Fruit fly (Drosophila melanogaster) whole organism, embryonic: Measurements from ENCODE around the gene aru.
A peak's percentile ranks its signal among the peaks of the same experiment; 100 is the strongest.

Experiments
- Atf3 ChIP-seq: fragments of 200-800 bp; sonication (Bioruptor generic); optimal IDR thresholded peaks from 3 replicates; lab custom pipeline; 2016; ENCODE audit warnings: missing biosample characterization, missing genetic modification characterization
- BEAF-32 ChIP-seq: fragments of 200-800 bp; sonication (Bioruptor generic); optimal IDR thresholded peaks from 3 replicates; lab custom pipeline; 2017; ENCODE audit warnings: missing biosample characterization, missing genetic modification characterization, mild to moderate bottlenecking, moderate library complexity, missing genetic modification reagents
- Bgb ChIP-seq: fragments of 200-800 bp; sonication (Bioruptor generic); IDR thresholded peaks from 2 replicates; pipeline ENCODE4 v1.3.6; 2022; ENCODE audit warnings: missing biosample characterization, missing genetic modification characterization; ENCODE audit not compliant: partially characterized antibody
- CG10366 ChIP-seq: fragments of 200-800 bp; sonication (Bioruptor generic); IDR thresholded peaks from 2 replicates; pipeline ENCODE4 v1.3.6; 2022; ENCODE audit warnings: missing biosample characterization, missing genetic modification characterization
- CG10959 ChIP-seq: fragments of 200-800 bp; sonication (Bioruptor generic); IDR thresholded peaks from 2 replicates; pipeline ENCODE4 v1.3.6; 2022; ENCODE audit warnings: missing biosample characterization, missing genetic modification characterization
- CG11247 ChIP-seq: fragments of 200-800 bp; sonication (Bioruptor generic); IDR thresholded peaks from 2 replicates; pipeline ENCODE4 v1.3.6; 2022; ENCODE audit warnings: missing biosample characterization, missing genetic modification characterization
- CG11696 ChIP-seq: fragments of 200-800 bp; sonication (Bioruptor generic); IDR thresholded peaks from 2 replicates; pipeline ENCODE4 v1.3.6; 2022; ENCODE audit warnings: missing biosample characterization, missing genetic modification characterization
- CG12299 ChIP-seq: fragments of 200-800 bp; sonication (Bioruptor generic); optimal IDR thresholded peaks from 2 replicates; lab custom pipeline; 2018; ENCODE audit warnings: missing biosample characterization, mild to moderate bottlenecking, missing genetic modification characterization
- CG12744 ChIP-seq: fragments of 200-800 bp; sonication (Bioruptor generic); optimal IDR thresholded peaks from 2 replicates; lab custom pipeline; 2016; ENCODE audit warnings: missing biosample characterization, missing genetic modification characterization
- CG14050 ChIP-seq: fragments of 200-800 bp; sonication (Bioruptor generic); IDR thresholded peaks from 3 replicates; pipeline ENCODE4 v1.3.6; 2022; ENCODE audit warnings: missing biosample characterization, missing genetic modification characterization
- CG14860 ChIP-seq: fragments of 200-800 bp; sonication (Bioruptor generic); IDR thresholded peaks from 3 replicates; pipeline ENCODE4 v1.3.6; 2022; ENCODE audit warnings: missing biosample characterization, missing genetic modification characterization; ENCODE audit not compliant: partially characterized antibody
- CG15514 ChIP-seq: fragments of 200-800 bp; sonication (Bioruptor generic); optimal IDR thresholded peaks from 3 replicates; lab custom pipeline; 2017; ENCODE audit warnings: missing biosample characterization, missing genetic modification characterization, mild to moderate bottlenecking, moderate library complexity, missing genetic modification reagents
- CG18011 ChIP-seq: fragments of 200-800 bp; sonication (Bioruptor generic); optimal IDR thresholded peaks from 2 replicates; lab custom pipeline; 2017; ENCODE audit warnings: missing biosample characterization, missing genetic modification characterization, mild to moderate bottlenecking, moderate library complexity, missing genotype
- CG33213 ChIP-seq: fragments of 200-800 bp; sonication (Bioruptor generic); optimal IDR thresholded peaks from 3 replicates; lab custom pipeline; 2016; ENCODE audit warnings: missing biosample characterization, missing genetic modification characterization
- CG43689 ChIP-seq: fragments of 200-800 bp; sonication (Bioruptor generic); IDR thresholded peaks from 2 replicates; pipeline ENCODE4 v1.3.6; 2022; ENCODE audit warnings: missing biosample characterization, missing genetic modification characterization
- CG6683 ChIP-seq: fragments of 200-800 bp; sonication (Bioruptor generic); optimal IDR thresholded peaks from 2 replicates; lab custom pipeline; 2017; ENCODE audit warnings: missing biosample characterization, mild to moderate bottlenecking, missing genetic modification characterization, missing genetic modification reagents
- CG6689 ChIP-seq: fragments of 200-800 bp; sonication (Bioruptor generic); IDR thresholded peaks from 2 replicates; pipeline ENCODE4 v1.3.6; 2022; ENCODE audit warnings: missing biosample characterization, missing genetic modification characterization
- CG6791 ChIP-seq: fragments of 200-800 bp; sonication (Bioruptor generic); IDR thresholded peaks from 3 replicates; pipeline ENCODE4 v1.3.6; 2022; ENCODE audit warnings: missing biosample characterization, missing genetic modification characterization; ENCODE audit not compliant: partially characterized antibody
- CG9797 ChIP-seq: fragments of 200-800 bp; sonication (Bioruptor generic); optimal IDR thresholded peaks from 3 replicates; lab custom pipeline; 2018; ENCODE audit warnings: missing biosample characterization, mild to moderate bottlenecking, missing genetic modification characterization
- CTCF ChIP-seq: fragments of 200-800 bp; sonication (Bioruptor generic); optimal IDR thresholded peaks from 2 replicates; lab custom pipeline; 2017; ENCODE audit warnings: missing biosample characterization, mild to moderate bottlenecking, missing genetic modification characterization, moderate library complexity
- Drgx ChIP-seq: fragments of 200-800 bp; sonication (Bioruptor generic); IDR thresholded peaks from 2 replicates; pipeline ENCODE4 v1.3.6; 2022; ENCODE audit warnings: missing biosample characterization, missing genetic modification characterization
- HLH54F ChIP-seq: fragments of 200-800 bp; sonication (Bioruptor generic); optimal IDR thresholded peaks from 3 replicates; lab custom pipeline; 2016; ENCODE audit warnings: missing biosample characterization, missing genetic modification characterization
- Hmx ChIP-seq: fragments of 200-800 bp; sonication (Bioruptor generic); optimal IDR thresholded peaks from 2 replicates; lab custom pipeline; 2016; ENCODE audit warnings: missing biosample characterization, missing genetic modification characterization
- MTF-1 ChIP-seq: fragments of 200-800 bp; sonication (Bioruptor generic); optimal IDR thresholded peaks from 2 replicates; lab custom pipeline; 2018; ENCODE audit warnings: missing biosample characterization, mild to moderate bottlenecking, missing genetic modification characterization, borderline replicate concordance
- Mad ChIP-seq: fragments of 200-800 bp; sonication (Bioruptor generic); optimal IDR thresholded peaks from 2 replicates; lab custom pipeline; 2016; ENCODE audit warnings: missing biosample characterization, missing genetic modification characterization
- Mrtf ChIP-seq: fragments of 200-800 bp; sonication (Bioruptor generic); IDR thresholded peaks from 3 replicates; pipeline ENCODE4 v1.3.6; 2022; ENCODE audit warnings: missing biosample characterization, missing genetic modification characterization
- Ptx1 ChIP-seq: fragments of 200-800 bp; sonication (Bioruptor generic); IDR thresholded peaks from 2 replicates; pipeline ENCODE4 v1.3.6; 2022; ENCODE audit warnings: missing biosample characterization, missing genetic modification characterization
- Scr ChIP-seq: fragments of 200-800 bp; sonication (Bioruptor generic); IDR thresholded peaks from 2 replicates; pipeline ENCODE4 v1.3.6; 2022; ENCODE audit warnings: missing biosample characterization, missing genetic modification characterization; ENCODE audit not compliant: partially characterized antibody
- Tbp ChIP-seq: fragments of >200 bp; optimal IDR thresholded peaks from 2 replicates; lab custom pipeline; 2018; ENCODE audit warnings: missing biosample characterization, missing genetic modification characterization
- bowl ChIP-seq: fragments of 200-800 bp; sonication (Bioruptor generic); IDR thresholded peaks from 2 replicates; pipeline ENCODE4 v1.3.6; 2022; ENCODE audit warnings: missing biosample characterization, missing genetic modification characterization
- bsh ChIP-seq, 2 experiments: fragments of 200-800 bp; sonication (Bioruptor generic); optimal IDR thresholded peaks; 2 replicates each; lab custom pipeline; 2017 to 2018; ENCODE audit warnings: mild to moderate bottlenecking in 2 of 2, missing biosample characterization in 2 of 2, missing genetic modification characterization in 2 of 2, moderate library complexity in 1 of 2
- chinmo ChIP-seq: fragments of 200-800 bp; sonication (Bioruptor generic); IDR thresholded peaks from 4 replicates; pipeline ENCODE4 v1.3.6; 2022; ENCODE audit warnings: missing biosample characterization, missing genetic modification characterization; ENCODE audit not compliant: partially characterized antibody
- chn ChIP-seq: fragments of 200-800 bp; sonication (Bioruptor generic); optimal IDR thresholded peaks from 2 replicates; lab custom pipeline; 2016; ENCODE audit warnings: missing biosample characterization, missing genetic modification characterization
- da ChIP-seq: fragments of 200-800 bp; sonication (Bioruptor generic); optimal IDR thresholded peaks from 2 replicates; lab custom pipeline; 2016; ENCODE audit warnings: missing biosample characterization, missing genetic modification characterization
- gcm2 ChIP-seq: fragments of 200-800 bp; sonication (Bioruptor generic); optimal IDR thresholded peaks from 2 replicates; lab custom pipeline; 2016; ENCODE audit warnings: missing biosample characterization, missing genetic modification characterization
- gfzf ChIP-seq: fragments of 200-800 bp; sonication (Bioruptor generic); optimal IDR thresholded peaks from 2 replicates; lab custom pipeline; 2016; ENCODE audit warnings: missing biosample characterization, mild to moderate bottlenecking, missing genetic modification characterization, moderate library complexity
- grn ChIP-seq: fragments of 200-800 bp; sonication (Bioruptor generic); optimal IDR thresholded peaks from 3 replicates; lab custom pipeline; 2017; ENCODE audit warnings: missing biosample characterization, missing genetic modification characterization
- inv ChIP-seq: fragments of 200-800 bp; sonication (Bioruptor generic); IDR thresholded peaks from 2 replicates; pipeline ENCODE4 v1.3.6; 2022; ENCODE audit warnings: missing biosample characterization, missing genetic modification characterization; ENCODE audit not compliant: partially characterized antibody
- jumu ChIP-seq: fragments of 200-800 bp; sonication (Bioruptor generic); optimal IDR thresholded peaks from 3 replicates; lab custom pipeline; 2016; ENCODE audit warnings: missing biosample characterization, missing genetic modification characterization
- mam ChIP-seq: fragments of 200-800 bp; sonication (Bioruptor generic); optimal IDR thresholded peaks from 3 replicates; lab custom pipeline; 2016; ENCODE audit warnings: missing biosample characterization, missing genetic modification characterization
- odd ChIP-seq: fragments of 200-800 bp; sonication (Bioruptor generic); optimal IDR thresholded peaks from 2 replicates; lab custom pipeline; 2017; ENCODE audit warnings: missing biosample characterization, mild to moderate bottlenecking, missing genetic modification characterization
- otp ChIP-seq: fragments of 200-800 bp; sonication (Bioruptor generic); IDR thresholded peaks from 3 replicates; pipeline ENCODE4, ENCODE4 v1.3.6; 2022; ENCODE audit warnings: missing biosample characterization, missing genetic modification characterization
- pho ChIP-seq: fragments of 200-800 bp; sonication (Bioruptor generic); optimal IDR thresholded peaks from 2 replicates; lab custom pipeline; 2016; ENCODE audit warnings: missing biosample characterization, missing genetic modification characterization
- pnt ChIP-seq: fragments of 200-800 bp; sonication (Bioruptor generic); optimal IDR thresholded peaks from 3 replicates; lab custom pipeline; 2016; ENCODE audit warnings: missing biosample characterization, missing genetic modification characterization
- pum ChIP-seq: fragments of 200-800 bp; sonication (Bioruptor generic); optimal IDR thresholded peaks from 2 replicates; lab custom pipeline; 2016; ENCODE audit warnings: missing biosample characterization, missing genetic modification characterization
- ro ChIP-seq: fragments of 200-800 bp; sonication (Bioruptor generic); IDR thresholded peaks from 2 replicates; pipeline ENCODE4 v1.3.6; 2022; ENCODE audit warnings: missing biosample characterization, missing genetic modification characterization
- ssp ChIP-seq: fragments of 200-800 bp; sonication (Bioruptor generic); IDR thresholded peaks from 2 replicates; pipeline ENCODE4 v1.3.6; 2022; ENCODE audit warnings: missing biosample characterization, missing genetic modification characterization
- vvl ChIP-seq: fragments of 200-800 bp; sonication (Bioruptor generic); IDR thresholded peaks from 2 replicates; pipeline ENCODE4 v1.3.6; 2022; ENCODE audit warnings: missing biosample characterization, missing genetic modification characterization
- yki ChIP-seq: fragments of >200 bp; optimal IDR thresholded peaks from 3 replicates; lab custom pipeline; 2018
- z ChIP-seq: fragments of 200-800 bp; sonication (Bioruptor generic); IDR thresholded peaks from 3 replicates; pipeline ENCODE4 v1.3.6; 2022; ENCODE audit warnings: missing biosample characterization, missing genetic modification characterization
- zen2 ChIP-seq: fragments of 200-800 bp; sonication (Bioruptor generic); IDR thresholded peaks from 3 replicates; pipeline ENCODE4 v1.3.6; 2022; ENCODE audit warnings: missing biosample characterization, missing genetic modification characterization; ENCODE audit not compliant: partially characterized antibody

Gene aru

DNA sequence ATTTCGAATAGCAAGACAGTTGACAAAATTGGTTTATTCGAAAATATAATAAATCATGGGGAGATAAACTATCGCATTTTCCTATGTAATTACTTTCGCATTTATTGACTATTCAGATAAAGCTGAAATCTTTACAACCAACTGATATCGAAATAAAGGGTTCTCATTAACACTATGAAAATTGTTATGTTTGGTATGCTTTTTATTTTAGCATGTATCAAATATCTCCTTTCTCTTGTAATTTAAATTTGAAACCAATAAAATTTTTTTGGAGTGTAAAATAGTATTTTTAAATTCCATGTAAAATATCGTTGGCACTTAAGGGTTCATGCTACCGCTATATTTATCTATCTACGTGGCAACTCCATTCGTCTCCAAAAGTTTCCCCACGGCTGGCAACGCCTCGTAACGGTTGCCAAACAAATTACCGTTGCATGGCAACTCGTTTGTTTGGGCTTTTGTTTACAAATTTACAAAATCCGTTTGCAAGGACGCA lies 13.1 kb downstream of the aru start, which contains the start of gene CG13949 (continued):
- TF ChIP-seq CG12299 (tag; lab: Kevin White, UChicago) = peak; percentile 56
- TF ChIP-seq Hmx = peak; percentile 32
- TF ChIP-seq gfzf (GFP tag; lab: Kevin White, UChicago) = peak; percentile 32
- TF ChIP-seq Drgx = peak; percentile 45; the same call in 1 of the 2 replicates
- peak; percentile 28 for TF ChIP-seq jumu (GFP tag; lab: Kevin White, UChicago)
- TF ChIP-seq CG6689 (GFP tag; lab: Robert Waterston, UW) = peak; percentile 65
- TF ChIP-seq ro (GFP tag; lab: Robert Waterston, UW) = no peak
- TF ChIP-seq mam = peak; percentile 65
- TF ChIP-seq CG43689 (GFP tag; lab: Robert Waterston, UW) = peak; percentile 19; the same call in 1 of the 2 replicates
- peak; percentile 88 for TF ChIP-seq vvl (GFP tag; lab: Robert Waterston, UW)
- TF ChIP-seq otp = no peak
- peak; percentile 82 for TF ChIP-seq Ptx1 (GFP tag; lab: Robert Waterston, UW)
- TF ChIP-seq pum (GFP tag; lab: Kevin White, UChicago) = peak; percentile 41
- TF ChIP-seq CG15514 (GFP tag; lab: Kevin White, UChicago) = peak; percentile 70
- no peak for TF ChIP-seq CG6683
- TF ChIP-seq yki = no peak
- no peak for TF ChIP-seq CG14860 (GFP tag; lab: Robert Waterston, UW)
- TF ChIP-seq gcm2 (GFP tag; lab: Kevin White, UChicago) = no peak
- TF ChIP-seq inv (GFP tag; lab: Robert Waterston, UW) = peak; percentile 46; the same call in 1 of the 2 replicates
- no peak for TF ChIP-seq zen2 (GFP tag; lab: Robert Waterston, UW)
- TF ChIP-seq pnt = peak; percentile 47
- TF ChIP-seq da (GFP tag; lab: Kevin White, UChicago) = no peak
- TF ChIP-seq MTF-1 = no peak
- TF ChIP-seq ssp (GFP tag; lab: Robert Waterston, UW) = peak; percentile 47
- peak; percentile 48 for TF ChIP-seq chn (GFP tag; lab: Kevin White, UChicago)
- TF ChIP-seq Atf3 = peak; percentile 8
- peak; percentile 54 for TF ChIP-seq CTCF (GFP tag; lab: Kevin White, UChicago)
- peak in 1 of 2 experiments; percentile 58 for TF ChIP-seq bsh (GFP tag; optimal IDR thresholded peaks at IDR 0.05; lab: Kevin White, UChicago)
- TF ChIP-seq CG9797 (GFP tag; lab: Kevin White, UChicago) = no peak
- peak; percentile 70; the same call in 2 of the 3 replicates for TF ChIP-seq Mrtf (GFP tag; lab: Robert Waterston, UW)
- 0 out of 2 replicates have a peak, but pooled peaks have one; percentile 57 for TF ChIP-seq CG11696 (GFP tag; lab: Robert Waterston, UW)
- no peak for TF ChIP-seq Tbp (GFP tag; lab: Kevin White, UChicago)
- peak; percentile 79 for TF ChIP-seq CG10366 (GFP tag; lab: Robert Waterston, UW)
- TF ChIP-seq grn = peak; percentile 56
- TF ChIP-seq CG14050 (GFP tag; lab: Robert Waterston, UW) = peak; percentile 52; the same call in 2 of the 3 replicates
- peak; percentile 65 for TF ChIP-seq BEAF-32 (GFP tag; lab: Kevin White, UChicago)
- peak; percentile 57 for TF ChIP-seq HLH54F (GFP tag; lab: Kevin White, UChicago)
- TF ChIP-seq CG10959 = peak; percentile 99
- no peak for TF ChIP-seq bowl (GFP tag; lab: Robert Waterston, UW)
- TF ChIP-seq CG11247 (GFP tag; lab: Robert Waterston, UW) = peak; percentile 72
- peak; percentile 66 for TF ChIP-seq pho (GFP tag; lab: Kevin White, UChicago)
- TF ChIP-seq CG33213 (GFP tag; lab: Kevin White, UChicago) = peak; percentile 71
- no peak for TF ChIP-seq chinmo
- no peak for TF ChIP-seq CG12744 (GFP tag; lab: Kevin White, UChicago)
- peak; percentile 42 for TF ChIP-seq Scr (GFP tag; lab: Robert Waterston, UW)
- TF ChIP-seq CG18011 (GFP tag; lab: Kevin White, UChicago) = peak; percentile 35
- TF ChIP-seq CG6791 (GFP tag; lab: Robert Waterston, UW) = peak; percentile 65; the same call in 2 of the 3 replicates
- TF ChIP-seq z (GFP tag; lab: Robert Waterston, UW) = peak; percentile 60; the same call in 1 of the 3 replicates
- peak; percentile 22 for TF ChIP-seq odd (GFP tag; lab: Kevin White, UChicago)
- no peak for TF ChIP-seq Mad (GFP tag; lab: Kevin White, UChicago)
- peak; percentile 65; the same call in 1 of the 2 replicates for TF ChIP-seq Bgb (GFP tag; lab: Robert Waterston, UW)
